Worm (Caenorhabditis elegans) whole organism, L2 larva: ENCODE measurements around the gene F56F11.4.

Experiments
- C34F6.9 ChIP-seq: fragments of 150-350 bp; optimal IDR thresholded peaks from 2 replicates; lab custom pipeline; 2014; ENCODE audit warnings: missing biosample characterization, missing genetic modification characterization
- F13H6.1 ChIP-seq: sonication (generic microtip); optimal IDR thresholded peaks from 2 replicates; lab custom pipeline; 2016; ENCODE audit warnings: missing genetic modification characterization, missing compliant biosample characterization
- Y55F3AM.14 ChIP-seq: fragments of 200-800 bp; sonication (Bioruptor generic); optimal IDR thresholded peaks from 2 replicates; lab custom pipeline; 2018; ENCODE audit warnings: mild to moderate bottlenecking, missing genetic modification characterization, missing compliant biosample characterization
- ZK546.5 ChIP-seq: sonication (generic microtip); optimal IDR thresholded peaks from 2 replicates; lab custom pipeline; 2017; ENCODE audit warnings: missing biosample characterization, missing genetic modification characterization
- alr-1 ChIP-seq: fragments of 150-350 bp; optimal IDR thresholded peaks from 2 replicates; lab custom pipeline; 2014; ENCODE audit warnings: missing biosample characterization, missing genetic modification characterization
- aly-2 ChIP-seq: fragments of 150-350 bp; optimal IDR thresholded peaks from 2 replicates; lab custom pipeline; 2014; ENCODE audit warnings: missing biosample characterization, missing genetic modification characterization
- ama-1 ChIP-seq: fragments of 150-350 bp; optimal IDR thresholded peaks from 2 replicates; lab custom pipeline; 2018; ENCODE audit warnings: inconsistent platforms
- blmp-1 ChIP-seq: sonication (generic microtip); optimal IDR thresholded peaks from 2 replicates; lab custom pipeline; 2017; ENCODE audit warnings: missing genetic modification characterization, mild to moderate bottlenecking, missing compliant biosample characterization, antibody characterized with exemption, moderate library complexity; ENCODE audit not compliant: insufficient read depth
- ceh-16 ChIP-seq: fragments of 150-350 bp; optimal IDR thresholded peaks from 2 replicates; lab custom pipeline; 2014; ENCODE audit warnings: missing biosample characterization, missing genetic modification characterization
- ceh-82 ChIP-seq: fragments of 150-350 bp; optimal IDR thresholded peaks from 2 replicates; lab custom pipeline; 2014; ENCODE audit warnings: missing biosample characterization, missing genetic modification characterization
- crh-2 ChIP-seq: sonication (generic microtip); optimal IDR thresholded peaks from 2 replicates; lab custom pipeline; 2017; ENCODE audit warnings: missing biosample characterization, missing genetic modification characterization
- dmd-4 ChIP-seq: sonication (generic microtip); optimal IDR thresholded peaks from 2 replicates; lab custom pipeline; 2017; ENCODE audit warnings: missing biosample characterization, missing genetic modification characterization
- egl-27 ChIP-seq: sonication (generic microtip); optimal IDR thresholded peaks from 3 replicates; lab custom pipeline; 2017; ENCODE audit warnings: missing biosample characterization, missing genetic modification reagents, missing genetic modification characterization
- elt-1 ChIP-seq: fragments of 150-350 bp; optimal IDR thresholded peaks from 2 replicates; lab custom pipeline; 2014; ENCODE audit warnings: missing biosample characterization, missing genetic modification characterization
- elt-3 ChIP-seq: sonication (generic microtip); optimal IDR thresholded peaks from 2 replicates; lab custom pipeline; 2017; ENCODE audit warnings: missing biosample characterization, missing genetic modification characterization
- fos-1 ChIP-seq: fragments of 150-350 bp; optimal IDR thresholded peaks from 2 replicates; lab custom pipeline; 2014; ENCODE audit warnings: missing biosample characterization, missing genetic modification characterization
- gmeb-1 ChIP-seq: fragments of 150-350 bp; optimal IDR thresholded peaks from 2 replicates; lab custom pipeline; 2014; ENCODE audit warnings: missing biosample characterization, missing genetic modification characterization
- lin-11 ChIP-seq: fragments of 150-350 bp; sonication (generic microtip); optimal IDR thresholded peaks from 2 replicates; lab custom pipeline; 2014; ENCODE audit warnings: missing biosample characterization, missing genetic modification characterization, inconsistent platforms, mixed read lengths
- lin-13 ChIP-seq: fragments of 150-350 bp; optimal IDR thresholded peaks from 2 replicates; lab custom pipeline; 2014; ENCODE audit warnings: missing biosample characterization, missing genetic modification reagents, missing genetic modification characterization
- lin-39 ChIP-seq: fragments of 150-350 bp; optimal IDR thresholded peaks from 2 replicates; lab custom pipeline; 2014; ENCODE audit warnings: missing biosample characterization, missing genetic modification reagents, missing genetic modification characterization
- lsy-2 ChIP-seq, 2 experiments: fragments of 150-350 bp in 1 of 2; sonication (generic microtip) in 1 of 2; optimal IDR thresholded peaks; 2 replicates each; lab custom pipeline; 2014 to 2017; ENCODE audit warnings: missing biosample characterization in 2 of 2, missing genetic modification characterization in 2 of 2
- mab-5 ChIP-seq: fragments of 150-350 bp; optimal IDR thresholded peaks from 2 replicates; lab custom pipeline; 2014; ENCODE audit warnings: missing biosample characterization, missing genetic modification characterization
- mbf-1 ChIP-seq: sonication (generic microtip); optimal IDR thresholded peaks from 2 replicates; lab custom pipeline; 2017; ENCODE audit warnings: missing biosample characterization, missing genetic modification characterization
- mdl-1 ChIP-seq, 2 experiments: fragments of 150-350 bp in 1 of 2; sonication (generic microtip) in 1 of 2; optimal IDR thresholded peaks; 2 replicates each; lab custom pipeline; 2017; ENCODE audit warnings: missing biosample characterization in 2 of 2, missing genetic modification characterization in 2 of 2
- nhr-10 ChIP-seq: sonication (generic microtip); optimal IDR thresholded peaks from 2 replicates; lab custom pipeline; 2017; ENCODE audit warnings: missing biosample characterization, missing genetic modification characterization
- nhr-11 ChIP-seq: fragments of 150-350 bp; optimal IDR thresholded peaks from 2 replicates; lab custom pipeline; 2014; ENCODE audit warnings: missing biosample characterization, missing genetic modification characterization
- nhr-12 ChIP-seq: fragments of 150-350 bp; optimal IDR thresholded peaks from 2 replicates; lab custom pipeline; 2014; ENCODE audit warnings: missing biosample characterization, missing genetic modification characterization
- nhr-129 ChIP-seq: fragments of 150-350 bp; optimal IDR thresholded peaks from 2 replicates; lab custom pipeline; 2014; ENCODE audit warnings: missing biosample characterization, missing genetic modification characterization
- nhr-21 ChIP-seq: fragments of 150-350 bp; optimal IDR thresholded peaks from 2 replicates; lab custom pipeline; 2014; ENCODE audit warnings: missing biosample characterization, missing genetic modification characterization
- nhr-23 ChIP-seq: fragments of 150-350 bp; optimal IDR thresholded peaks from 2 replicates; lab custom pipeline; 2014; ENCODE audit warnings: missing biosample characterization, missing genetic modification reagents, missing genetic modification characterization
- nhr-237 ChIP-seq: fragments of 150-350 bp; optimal IDR thresholded peaks from 2 replicates; lab custom pipeline; 2014; ENCODE audit warnings: missing biosample characterization, missing genetic modification characterization
- nhr-25 ChIP-seq: fragments of 150-350 bp; sonication (generic microtip); optimal IDR thresholded peaks from 3 replicates; lab custom pipeline; 2014; ENCODE audit warnings: missing biosample characterization, missing genetic modification characterization
- nhr-6 ChIP-seq: fragments of 150-350 bp; optimal IDR thresholded peaks from 2 replicates; lab custom pipeline; 2014; ENCODE audit warnings: missing biosample characterization, missing genetic modification characterization
- sem-4 ChIP-seq: fragments of 150-350 bp; optimal IDR thresholded peaks from 2 replicates; lab custom pipeline; 2014; ENCODE audit warnings: missing biosample characterization, missing genetic modification reagents, missing genetic modification characterization
- skn-1 ChIP-seq: sonication (generic microtip); optimal IDR thresholded peaks from 2 replicates; lab custom pipeline; 2017; ENCODE audit warnings: missing biosample characterization, missing genetic modification characterization
- sma-9 ChIP-seq, 2 experiments: fragments of 150-350 bp in 1 of 2; sonication (generic microtip) in 1 of 2; optimal IDR thresholded peaks; 2 replicates each; lab custom pipeline; 2014 to 2016; ENCODE audit warnings: missing genetic modification characterization in 2 of 2, mild to moderate bottlenecking in 1 of 2, missing biosample characterization in 1 of 2, missing compliant biosample characterization in 1 of 2, missing genetic modification reagents in 1 of 2, moderate library complexity in 1 of 2
- snpc-4 ChIP-seq: fragments of 150-350 bp; optimal IDR thresholded peaks from 2 replicates; lab custom pipeline; 2014; ENCODE audit warnings: missing biosample characterization, missing genetic modification characterization
- unc-39 ChIP-seq: fragments of 150-350 bp; optimal IDR thresholded peaks from 2 replicates; lab custom pipeline; 2014; ENCODE audit warnings: missing biosample characterization, missing genetic modification characterization
- unc-55 ChIP-seq: fragments of 150-350 bp; sonication (generic microtip); optimal IDR thresholded peaks from 3 replicates; lab custom pipeline; 2014; ENCODE audit warnings: missing biosample characterization, missing genetic modification reagents, missing genetic modification characterization
- unc-62 ChIP-seq: fragments of 150-350 bp; optimal IDR thresholded peaks from 2 replicates; lab custom pipeline; 2014; ENCODE audit warnings: missing biosample characterization, missing genetic modification reagents, missing genetic modification characterization
- zag-1 ChIP-seq: fragments of 150-350 bp; optimal IDR thresholded peaks from 2 replicates; lab custom pipeline; 2014; ENCODE audit warnings: missing biosample characterization, missing genetic modification characterization
- ztf-1 ChIP-seq: fragments of 200-800 bp; sonication (Bioruptor generic); conservative IDR thresholded peaks from 2 replicates; pipeline ENCODE4 v1.3.6; 2022; ENCODE audit warnings: missing genetic modification characterization, missing compliant biosample characterization
- ztf-11 ChIP-seq: sonication (generic microtip); optimal IDR thresholded peaks from 2 replicates; lab custom pipeline; 2017; ENCODE audit warnings: missing biosample characterization, missing genetic modification characterization
- ztf-4 ChIP-seq: fragments of 150-350 bp; optimal IDR thresholded peaks from 2 replicates; lab custom pipeline; 2014; ENCODE audit warnings: missing biosample characterization, missing genetic modification characterization

The F56F11.4 gene

DNA sequence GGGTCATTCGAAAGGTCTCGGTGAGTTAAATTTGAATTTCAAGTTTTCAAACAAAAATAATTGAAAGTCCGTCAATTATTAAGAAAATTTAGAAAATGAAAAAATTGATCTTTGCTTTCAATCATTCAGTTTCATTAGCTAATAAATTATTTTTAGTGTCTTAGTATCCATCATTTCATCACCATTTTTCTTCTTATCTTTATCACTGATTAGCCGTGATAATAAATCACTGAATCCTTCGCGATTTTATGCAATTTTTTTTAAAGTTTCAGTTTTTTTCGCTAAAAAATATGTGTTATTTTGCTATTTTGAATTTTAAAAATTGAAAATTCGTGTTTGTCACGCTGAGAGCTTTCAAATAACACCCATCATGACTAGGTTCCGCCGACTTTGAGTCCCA is 13.0 kb downstream of the F56F11.4 start:
- no peak for TF ChIP-seq snpc-4 (tag; lab: Kevin White, UChicago)
- TF ChIP-seq elt-3 (tag; lab: Kevin White, UChicago), result no peak
- TF ChIP-seq F13H6.1 (tag; lab: Kevin White, UChicago), result no peak
- no peak for TF ChIP-seq egl-27 (tag; lab: Kevin White, UChicago)
- TF ChIP-seq Y55F3AM.14, result no peak
- no peak for TF ChIP-seq unc-39
- no peak for TF ChIP-seq nhr-129 (tag; lab: Kevin White, UChicago)
- no peak for TF ChIP-seq ZK546.5 (tag; lab: Kevin White, UChicago)
- TF ChIP-seq sem-4 (tag; lab: Kevin White, UChicago), result no peak
- no peak for TF ChIP-seq nhr-11 (tag; lab: Kevin White, UChicago)
- TF ChIP-seq nhr-6 (tag; lab: Kevin White, UChicago), result no peak
- no peak for TF ChIP-seq fos-1
- no peak for TF ChIP-seq mdl-1 (tag; optimal IDR thresholded peaks at IDR 0.05; lab: Kevin White, UChicago)
- no peak for TF ChIP-seq ztf-1
- no peak for TF ChIP-seq dmd-4 (tag; lab: Kevin White, UChicago)
- TF ChIP-seq ama-1 (lab: Kevin White, UChicago), result no peak
- TF ChIP-seq nhr-237 (tag; lab: Kevin White, UChicago), result no peak
- TF ChIP-seq ceh-16 (tag; lab: Kevin White, UChicago), result no peak
- no peak for TF ChIP-seq lin-39 (tag; lab: Kevin White, UChicago)
- TF ChIP-seq, all 48 proteins: peak for 0

DNA sequence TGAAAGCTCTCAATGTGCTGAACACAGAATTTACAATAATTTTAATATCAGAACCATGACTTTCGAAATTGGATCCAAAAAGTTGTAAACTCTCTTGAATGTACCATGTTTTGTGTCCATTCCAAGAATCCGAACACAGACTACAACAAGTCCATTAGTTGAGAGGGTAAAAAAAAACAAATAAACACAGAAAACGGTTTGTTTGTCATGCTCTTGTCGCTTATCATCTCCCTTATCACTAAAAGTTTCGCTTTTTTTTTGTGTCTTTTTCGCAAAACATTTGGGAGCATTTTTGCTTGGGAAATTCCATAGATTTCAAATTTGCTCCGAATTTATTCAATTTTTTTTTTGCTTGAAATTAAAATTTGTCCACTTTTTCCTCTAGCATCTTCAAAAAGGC is 13.5 kb downstream of the F56F11.4 start:
- peak; percentile 53 for TF ChIP-seq skn-1 (tag; lab: Kevin White, UChicago)
- TF ChIP-seq mdl-1 (tag; optimal IDR thresholded peaks at IDR 0.05; lab: Kevin White, UChicago), result no peak
- peak; percentile 24 for TF ChIP-seq F13H6.1 (tag; lab: Kevin White, UChicago)
- TF ChIP-seq fos-1, result peak; percentile 60
- peak; percentile 63 for TF ChIP-seq sma-9 (GFP tag; optimal IDR thresholded peaks at IDR 0.05; lab: Kevin White, UChicago)
- no peak for TF ChIP-seq sma-9 (tag; optimal IDR thresholded peaks at IDR 0.05; lab: Kevin White, UChicago)
- peak; percentile 13 for TF ChIP-seq crh-2 (tag; lab: Kevin White, UChicago)
- TF ChIP-seq alr-1 (tag; lab: Kevin White, UChicago), result no peak

DNA sequence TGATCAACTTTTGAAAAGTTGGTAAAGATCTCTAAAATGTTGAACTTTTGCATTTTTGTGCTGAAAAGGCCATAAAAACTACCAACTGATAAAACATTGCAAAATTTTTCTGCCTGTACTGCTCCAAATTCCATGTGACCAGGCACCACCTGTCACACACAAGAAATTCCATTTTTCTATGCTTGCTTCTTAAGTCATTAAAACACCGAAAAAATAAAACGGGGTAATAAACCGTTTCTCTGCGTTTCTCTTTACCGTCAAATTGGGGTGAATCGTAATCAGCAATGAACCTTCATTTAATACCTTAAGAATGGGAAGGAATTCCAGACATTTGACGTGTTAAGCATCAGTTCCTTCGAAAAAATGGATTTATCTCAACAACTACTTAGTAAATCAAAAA is 14.2 kb downstream of the F56F11.4 start:
- TF ChIP-seq lsy-2 (tag; optimal IDR thresholded peaks at IDR 0.05; lab: Kevin White, UChicago), result peak in 1 of 2 experiments; percentile 6
- no peak for TF ChIP-seq nhr-25
- TF ChIP-seq crh-2 (tag; lab: Kevin White, UChicago), result peak; percentile 64
- peak; percentile 75 for TF ChIP-seq sma-9 (GFP tag; optimal IDR thresholded peaks at IDR 0.05; lab: Kevin White, UChicago)
- TF ChIP-seq sma-9 (tag; optimal IDR thresholded peaks at IDR 0.05; lab: Kevin White, UChicago), result no peak
- no peak for TF ChIP-seq unc-55 (GFP tag; lab: Kevin White, UChicago)
- TF ChIP-seq F13H6.1 (tag; lab: Kevin White, UChicago), result peak; percentile 42
- no peak for TF ChIP-seq unc-62 (GFP tag; lab: Kevin White, UChicago)
- TF ChIP-seq fos-1, result peak; percentile 77

ce11 chrIII:2871817-2872216 is 15.8 kb downstream of the F56F11.4 start:
- TF ChIP-seq nhr-237 (tag; lab: Kevin White, UChicago) (no peak), lin-39 (tag; lab: Kevin White, UChicago) (peak; percentile 51), nhr-25 (peak; percentile 96), Y55F3AM.14 (peak; percentile 9), sma-9 (GFP tag; optimal IDR thresholded peaks at IDR 0.05; lab: Kevin White, UChicago) (peak; percentile 94), sma-9 (tag; optimal IDR thresholded peaks at IDR 0.05; lab: Kevin White, UChicago) (no peak), ztf-11 (tag; lab: Kevin White, UChicago) (no peak), egl-27 (tag; lab: Kevin White, UChicago) (peak; percentile 69), F13H6.1 (tag; lab: Kevin White, UChicago) (peak; percentile 71), gmeb-1 (peak; percentile 61), crh-2 (tag; lab: Kevin White, UChicago) (peak; percentile 64), aly-2 (tag; lab: Kevin White, UChicago) (no peak), mbf-1 (tag; lab: Kevin White, UChicago) (no peak), mdl-1 (tag; optimal IDR thresholded peaks at IDR 0.05; lab: Kevin White, UChicago) (peak; percentile 52 to 71), fos-1 (peak; percentile 83), nhr-12 (tag; lab: Kevin White, UChicago) (no peak), C34F6.9 (tag; lab: Kevin White, UChicago) (peak; percentile 17), sem-4 (tag; lab: Kevin White, UChicago) (peak; percentile 39), nhr-23 (tag; lab: Kevin White, UChicago) (no peak), mab-5 (tag; lab: Kevin White, UChicago) (peak; percentile 15), snpc-4 (tag; lab: Kevin White, UChicago) (no peak), ceh-82 (tag; lab: Kevin White, UChicago) (no peak), nhr-10 (tag; lab: Kevin White, UChicago) (no peak), lin-11 (no peak), unc-62 (GFP tag; lab: Kevin White, UChicago) (no peak), nhr-6 (tag; lab: Kevin White, UChicago) (no peak), blmp-1 (tag; lab: Kevin White, UChicago) (peak; percentile 87), lin-13 (GFP tag; lab: Kevin White, UChicago) (peak; percentile 49), elt-3 (tag; lab: Kevin White, UChicago) (no peak), ztf-4 (tag; lab: Kevin White, UChicago) (no peak), unc-55 (GFP tag; lab: Kevin White, UChicago) (no peak), unc-39 (no peak), nhr-129 (tag; lab: Kevin White, UChicago) (peak; percentile 78), zag-1 (tag; lab: Kevin White, UChicago) (no peak), elt-1 (no peak), nhr-21 (peak; percentile 85)
